Fruit fly (Drosophila melanogaster) whole organism, embryonic: ENCODE measurements around the gene Nepl14.

Experiments used
- ATbp ChIP-seq: fragments of 200-800 bp; sonication (Bioruptor generic); optimal IDR thresholded peaks from 2 replicates; lab custom pipeline; 2017; ENCODE audit warnings: missing biosample characterization, mild to moderate bottlenecking, missing genetic modification characterization, missing genetic modification reagents
- Antp ChIP-seq: fragments of 200-800 bp; sonication (Bioruptor generic); optimal IDR thresholded peaks from 3 replicates; lab custom pipeline; 2016; ENCODE audit warnings: missing biosample characterization, missing genetic modification characterization
- Atf6 ChIP-seq: fragments of 200-800 bp; sonication (Bioruptor generic); IDR thresholded peaks from 2 replicates; pipeline ENCODE4 v1.3.6; 2022; ENCODE audit warnings: missing biosample characterization, missing genetic modification characterization
- Awh ChIP-seq: fragments of 200-800 bp; sonication (Bioruptor generic); IDR thresholded peaks from 2 replicates; pipeline ENCODE4, ENCODE4 v1.3.6; 2022; ENCODE audit warnings: missing biosample characterization, missing genetic modification characterization
- Blimp-1 ChIP-seq: fragments of 200-800 bp; sonication (Bioruptor generic); optimal IDR thresholded peaks from 3 replicates; lab custom pipeline; 2018; ENCODE audit warnings: missing biosample characterization, missing genetic modification characterization, mild to moderate bottlenecking, moderate library complexity, missing genetic modification reagents
- CG10267 ChIP-seq: fragments of 200-800 bp; sonication (Bioruptor generic); optimal IDR thresholded peaks from 2 replicates; lab custom pipeline; 2018; ENCODE audit warnings: missing biosample characterization, mild to moderate bottlenecking, missing genetic modification characterization, moderate library complexity
- CG11398 ChIP-seq: fragments of 200-800 bp; sonication (Bioruptor generic); optimal IDR thresholded peaks from 2 replicates; lab custom pipeline; 2016; ENCODE audit warnings: missing biosample characterization, missing genetic modification characterization
- CG13775 ChIP-seq: fragments of 200-800 bp; sonication (Bioruptor generic); optimal IDR thresholded peaks from 3 replicates; lab custom pipeline; 2017; ENCODE audit warnings: missing biosample characterization, mild to moderate bottlenecking, missing genetic modification characterization
- CG14441 ChIP-seq: fragments of 200-800 bp; sonication (Bioruptor generic); IDR thresholded peaks from 2 replicates; pipeline ENCODE4 v1.3.6; 2022; ENCODE audit warnings: missing biosample characterization, missing genetic modification characterization
- CG18619 ChIP-seq: fragments of 200-800 bp; sonication (Bioruptor generic); optimal IDR thresholded peaks from 3 replicates; lab custom pipeline; 2017; ENCODE audit warnings: missing biosample characterization, mild to moderate bottlenecking, missing genetic modification characterization
- CG32767 ChIP-seq: fragments of 200-800 bp; sonication (Bioruptor generic); IDR thresholded peaks from 2 replicates; pipeline ENCODE4 v1.3.6; 2022; ENCODE audit warnings: missing biosample characterization, missing genetic modification characterization
- CG34422 ChIP-seq: fragments of 200-800 bp; sonication (Bioruptor generic); IDR thresholded peaks from 3 replicates; pipeline ENCODE4 v1.3.6; 2022; ENCODE audit warnings: missing biosample characterization, missing genetic modification characterization
- CG4617 ChIP-seq: fragments of 200-800 bp; sonication (Bioruptor generic); optimal IDR thresholded peaks from 3 replicates; lab custom pipeline; 2016; ENCODE audit warnings: missing biosample characterization, missing genetic modification characterization, borderline replicate concordance
- CG5245 ChIP-seq: fragments of 200-800 bp; sonication (Bioruptor generic); optimal IDR thresholded peaks from 3 replicates; lab custom pipeline; 2016; ENCODE audit warnings: missing biosample characterization, missing genetic modification characterization
- CG7745 ChIP-seq: fragments of 200-800 bp; sonication (Bioruptor generic); optimal IDR thresholded peaks from 2 replicates; lab custom pipeline; 2018; ENCODE audit warnings: missing biosample characterization, mild to moderate bottlenecking, missing genetic modification characterization, moderate library complexity
- CG8290 ChIP-seq, 3 experiments: fragments of 200-800 bp; sonication (Bioruptor generic); optimal IDR thresholded peaks; 2 replicates each; lab custom pipeline; 2016 to 2019; ENCODE audit warnings: missing biosample characterization in 3 of 3, missing genetic modification characterization in 3 of 3, mild to moderate bottlenecking in 2 of 3, moderate library complexity in 1 of 3
- CG8924 ChIP-seq: fragments of 200-800 bp; optimal IDR thresholded peaks from 3 replicates; lab custom pipeline; 2019; ENCODE audit warnings: missing biosample characterization, mild to moderate bottlenecking, missing genetic modification characterization, moderate library complexity
- CG8944 ChIP-seq: fragments of 200-800 bp; sonication (Bioruptor generic); optimal IDR thresholded peaks from 3 replicates; lab custom pipeline; 2016; ENCODE audit warnings: missing biosample characterization, missing genetic modification characterization
- D19B ChIP-seq: fragments of 200-800 bp; sonication (Bioruptor generic); optimal IDR thresholded peaks from 2 replicates; lab custom pipeline; 2017; ENCODE audit warnings: missing biosample characterization, mild to moderate bottlenecking, missing genetic modification characterization
- Dref ChIP-seq: fragments of 200-800 bp; sonication (Bioruptor generic); IDR thresholded peaks from 2 replicates; pipeline ENCODE4 v1.3.6; 2022; ENCODE audit warnings: missing biosample characterization, missing genetic modification characterization
- HHEX ChIP-seq: fragments of 200-800 bp; sonication (Bioruptor generic); optimal IDR thresholded peaks from 3 replicates; lab custom pipeline; 2017; ENCODE audit warnings: missing biosample characterization, mild to moderate bottlenecking, missing genetic modification characterization, missing genetic modification reagents
- Hr3 ChIP-seq: fragments of 200-800 bp; sonication (Bioruptor generic); optimal IDR thresholded peaks from 3 replicates; lab custom pipeline; 2016; ENCODE audit warnings: missing biosample characterization, missing genetic modification characterization
- Med ChIP-seq: fragments of 200-800 bp; sonication (Bioruptor generic); peaks from one replicate; lab custom pipeline; 2016; ENCODE audit warnings: missing biosample characterization, missing genetic modification characterization, mild to moderate bottlenecking, inconsistent platforms, moderate library complexity
- Meics ChIP-seq: fragments of 200-800 bp; sonication (Bioruptor generic); optimal IDR thresholded peaks from 2 replicates; lab custom pipeline; 2017; ENCODE audit warnings: missing biosample characterization, mild to moderate bottlenecking, missing genetic modification characterization
- Scr ChIP-seq: fragments of 200-800 bp; sonication (Bioruptor generic); IDR thresholded peaks from 2 replicates; pipeline ENCODE4 v1.3.6; 2022; ENCODE audit warnings: missing biosample characterization, missing genetic modification characterization; ENCODE audit not compliant: partially characterized antibody
- Six4 ChIP-seq: fragments of 200-800 bp; sonication (Bioruptor generic); optimal IDR thresholded peaks from 2 replicates; lab custom pipeline; 2016; ENCODE audit warnings: missing biosample characterization, missing genetic modification characterization
- Sry-δ ChIP-seq: fragments of 200-800 bp; sonication (Bioruptor generic); optimal IDR thresholded peaks from 2 replicates; lab custom pipeline; 2016; ENCODE audit warnings: missing biosample characterization, missing genetic modification characterization
- YL-1 ChIP-seq: fragments of 200-800 bp; sonication (Bioruptor generic); optimal IDR thresholded peaks from 3 replicates; lab custom pipeline; 2017; ENCODE audit warnings: missing biosample characterization, mild to moderate bottlenecking, missing genetic modification characterization
- ab ChIP-seq: fragments of 200-800 bp; sonication (Bioruptor generic); optimal IDR thresholded peaks from 2 replicates; lab custom pipeline; 2016; ENCODE audit warnings: missing biosample characterization, missing genetic modification characterization
- al ChIP-seq: fragments of 200-800 bp; sonication (Bioruptor generic); IDR thresholded peaks from 2 replicates; pipeline ENCODE4 v1.3.6; 2022; ENCODE audit warnings: missing biosample characterization, missing genetic modification characterization
- ato ChIP-seq: fragments of 200-800 bp; sonication (Bioruptor generic); IDR thresholded peaks from 2 replicates; pipeline ENCODE4 v1.3.6; 2022; ENCODE audit warnings: missing biosample characterization, missing genetic modification characterization; ENCODE audit not compliant: partially characterized antibody
- bab2 ChIP-seq: fragments of 200-800 bp; sonication (Bioruptor generic); optimal IDR thresholded peaks from 2 replicates; lab custom pipeline; 2016; ENCODE audit warnings: missing biosample characterization, missing genetic modification characterization
- dysf ChIP-seq: fragments of 200-800 bp; sonication (Bioruptor generic); IDR thresholded peaks from 3 replicates; pipeline ENCODE4 v1.3.6; 2022; ENCODE audit warnings: missing biosample characterization, missing genetic modification characterization
- eyg ChIP-seq: fragments of 200-800 bp; sonication (Bioruptor generic); optimal IDR thresholded peaks from 3 replicates; lab custom pipeline; 2016; ENCODE audit warnings: missing biosample characterization, missing genetic modification characterization
- fd102C ChIP-seq: fragments of 200-800 bp; sonication (Bioruptor generic); optimal IDR thresholded peaks from 2 replicates; lab custom pipeline; 2018; ENCODE audit warnings: missing biosample characterization, mild to moderate bottlenecking, missing genetic modification characterization, moderate library complexity
- fd96Cb ChIP-seq: fragments of 200-800 bp; sonication (Bioruptor generic); optimal IDR thresholded peaks from 2 replicates; lab custom pipeline; 2018; ENCODE audit warnings: missing biosample characterization, mild to moderate bottlenecking, missing genetic modification characterization, moderate library complexity
- insv ChIP-seq, 2 experiments: fragments of 200-800 bp; sonication (Bioruptor generic); optimal IDR thresholded peaks; 3 replicates each; lab custom pipeline; 2016 to 2018; ENCODE audit warnings: missing biosample characterization in 2 of 2, missing genetic modification characterization in 2 of 2
- mld ChIP-seq: fragments of 200-800 bp; sonication (Bioruptor generic); IDR thresholded peaks from 3 replicates; pipeline ENCODE4 v1.3.6; 2022; ENCODE audit warnings: missing biosample characterization, missing genetic modification characterization; ENCODE audit not compliant: partially characterized antibody
- p53 ChIP-seq: fragments of 200-800 bp; sonication (Bioruptor generic); optimal IDR thresholded peaks from 2 replicates; lab custom pipeline; 2016; ENCODE audit warnings: missing biosample characterization, missing genetic modification characterization
- row ChIP-seq: fragments of 200-800 bp; sonication (Bioruptor generic); IDR thresholded peaks from 3 replicates; pipeline ENCODE4 v1.3.6; 2022; ENCODE audit warnings: missing biosample characterization, missing genetic modification characterization
- sc ChIP-seq, 3 experiments: fragments of >200 bp in 2 of 3; fragments of 200-800 bp in 1 of 3; sonication (Bioruptor generic) in 1 of 3; optimal IDR thresholded peaks; 2 replicates in 2 of 3; 3 replicates in 1 of 3; lab custom pipeline; 2017; ENCODE audit warnings: mild to moderate bottlenecking in 1 of 3, missing biosample characterization in 1 of 3, missing genetic modification characterization in 1 of 3, missing genetic modification reagents in 1 of 3
- sim ChIP-seq: fragments of 200-800 bp; sonication (Bioruptor generic); IDR thresholded peaks from 2 replicates; pipeline ENCODE4 v1.3.6; 2022; ENCODE audit warnings: missing biosample characterization, missing genetic modification characterization
- sna ChIP-seq: fragments of 200-800 bp; sonication (Bioruptor generic); IDR thresholded peaks from 2 replicates; pipeline ENCODE4 v1.3.6; 2022; ENCODE audit warnings: missing biosample characterization, missing genetic modification characterization; ENCODE audit not compliant: partially characterized antibody
- sr ChIP-seq: fragments of 200-800 bp; sonication (Bioruptor generic); IDR thresholded peaks from 3 replicates; pipeline ENCODE4 v1.3.6; 2022; ENCODE audit warnings: missing biosample characterization, missing genetic modification characterization
- tna ChIP-seq: fragments of 200-800 bp; sonication (Bioruptor generic); IDR thresholded peaks from 2 replicates; pipeline ENCODE4 v1.3.6; 2022; ENCODE audit warnings: missing biosample characterization, missing genetic modification characterization; ENCODE audit not compliant: partially characterized antibody
- toy ChIP-seq: fragments of 200-800 bp; sonication (Bioruptor generic); IDR thresholded peaks from 2 replicates; pipeline ENCODE4 v1.3.6; 2022; ENCODE audit warnings: missing biosample characterization, missing genetic modification characterization
- trem ChIP-seq: fragments of 200-800 bp; optimal IDR thresholded peaks from 3 replicates; lab custom pipeline; 2019; ENCODE audit warnings: missing biosample characterization, mild to moderate bottlenecking, missing genetic modification characterization, moderate library complexity
- ttk ChIP-seq: fragments of 200-800 bp; sonication (Bioruptor generic); IDR thresholded peaks from 2 replicates; pipeline ENCODE4 v2.1.2; 2022; ENCODE audit warnings: missing biosample characterization, missing genetic modification characterization
- yki ChIP-seq: fragments of >200 bp; optimal IDR thresholded peaks from 3 replicates; lab custom pipeline; 2018

Nepl14 gene

DNA sequence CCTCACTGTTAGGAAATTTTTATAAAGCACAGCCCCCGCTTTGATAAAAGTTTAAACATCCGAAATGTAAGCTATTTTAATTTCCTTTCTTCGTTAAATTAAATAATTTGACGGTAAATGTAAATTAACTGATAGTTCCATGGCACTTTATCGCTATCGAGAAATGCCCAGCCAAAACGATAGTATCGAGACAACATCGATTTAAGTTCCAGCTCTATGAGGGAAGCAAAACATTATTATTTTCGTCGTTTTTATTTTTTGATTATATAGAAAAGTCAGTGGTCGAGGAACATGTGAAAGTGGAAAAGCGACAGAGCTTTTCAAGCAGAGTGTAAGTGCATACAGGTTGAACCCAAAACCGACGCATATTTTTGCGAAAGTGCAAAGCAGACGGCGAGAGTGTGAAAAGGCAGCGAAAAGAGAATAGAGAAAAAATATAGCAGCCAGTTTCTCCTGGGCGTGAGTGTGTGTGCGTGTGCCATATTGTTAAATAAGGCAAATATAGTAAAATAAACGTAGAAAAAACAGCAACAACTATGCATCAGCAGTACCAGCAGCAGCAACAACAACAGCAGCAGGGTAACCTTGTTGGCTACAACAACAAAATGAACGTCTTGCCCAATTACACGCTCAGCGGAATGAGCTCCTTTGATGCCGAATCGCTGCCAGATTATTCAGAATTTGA, 36.6 kb downstream of the Nepl14 start, which contains the start of gene CG45049 (continued):
- TF ChIP-seq CG13775 (GFP tag; lab: Kevin White, UChicago) (no peak), sim (GFP tag; lab: Robert Waterston, UW) (no peak), CG8944 (GFP tag; lab: Kevin White, UChicago) (no peak), ATbp (GFP tag; lab: Kevin White, UChicago) (no peak), dysf (GFP tag; lab: Robert Waterston, UW) (no peak), bab2 (GFP tag; lab: Kevin White, UChicago) (no peak), trem (tag; lab: Kevin White, UChicago) (peak; percentile 4), CG5245 (GFP tag; lab: Kevin White, UChicago) (no peak), YL-1 (GFP tag; lab: Kevin White, UChicago) (no peak), Scr (GFP tag; lab: Robert Waterston, UW) (peak; percentile 92), toy (GFP tag; lab: Robert Waterston, UW) (no peak), row (peak; percentile 66), CG32767 (GFP tag; lab: Robert Waterston, UW) (no peak), CG34422 (GFP tag; lab: Robert Waterston, UW) (no peak), CG7745 (no peak), Antp (GFP tag; lab: Kevin White, UChicago) (no peak), eyg (no peak), sna (GFP tag; lab: Robert Waterston, UW) (peak; percentile 65), ttk (GFP tag; lab: Robert Waterston, UW) (no peak), al (no peak), Sry-δ (peak; percentile 89), CG8924 (tag; lab: Kevin White, UChicago) (no peak), fd102C (GFP tag; lab: Kevin White, UChicago) (no peak), Med (GFP tag; lab: Kevin White, UChicago) (peak; percentile 57), ato (peak; percentile 92), Atf6 (GFP tag; lab: Robert Waterston, UW) (no peak; the same call in 1 of the 2 replicates), sr (peak; percentile 35; the same call in 1 of the 3 replicates), Six4 (GFP tag; lab: Kevin White, UChicago) (no peak), tna (peak; percentile 91), Blimp-1 (GFP tag; lab: Kevin White, UChicago) (no peak), Awh (GFP tag; lab: Robert Waterston, UW) (no peak), insv (GFP tag; optimal IDR thresholded peaks at IDR 0.05; lab: Kevin White, UChicago) (no peak), CG18619 (GFP tag; lab: Kevin White, UChicago) (no peak), ab (GFP tag; lab: Kevin White, UChicago) (no peak), yki (lab: Kevin White, UChicago) (no peak), CG8290 (GFP tag; optimal IDR thresholded peaks at IDR 0.05; lab: Kevin White, UChicago) (no peak), CG8290 (tag; optimal IDR thresholded peaks at IDR 0.05; lab: Kevin White, UChicago) (peak in 1 of 2 experiments; percentile 5), fd96Cb (tag; lab: Kevin White, UChicago) (no peak), mld (GFP tag; lab: Robert Waterston, UW) (peak; percentile 86; the same call in 2 of the 3 replicates), Meics (GFP tag; lab: Kevin White, UChicago) (no peak), Hr3 (no peak), sc (optimal IDR thresholded peaks at IDR 0.05; lab: Kevin White, UChicago) (no peak), sc (GFP tag; optimal IDR thresholded peaks at IDR 0.05; lab: Kevin White, UChicago) (no peak), CG11398 (GFP tag; lab: Kevin White, UChicago) (no peak), HHEX (GFP tag; lab: Kevin White, UChicago) (no peak), CG4617 (GFP tag; lab: Kevin White, UChicago) (peak; percentile 72), CG14441 (GFP tag; lab: Robert Waterston, UW) (no peak), Dref (GFP tag; lab: Robert Waterston, UW) (peak; percentile 63), p53 (GFP tag; lab: Kevin White, UChicago) (no peak), CG10267 (tag; lab: Kevin White, UChicago) (no peak), D19B (GFP tag; lab: Kevin White, UChicago) (no peak)
